Worm (Caenorhabditis elegans): ENCODE results near the gene F38A1.13.

The F38A1.13 gene

ce11 chrIV:1275910-1276309, 10.9 kb downstream of the F38A1.13 start:
- no peak for TF ChIP-seq peb-1 (tag; optimal IDR thresholded peaks at IDR 0.05)
- no peak for TF ChIP-seq sma-3 (GFP tag; optimal IDR thresholded peaks at IDR 0.05)
- TF ChIP-seq nhr-10 (tag; optimal IDR thresholded peaks at IDR 0.05): no peak
- no peak for TF ChIP-seq sem-4 (tag; optimal IDR thresholded peaks at IDR 0.05)
- TF ChIP-seq nhr-11 (tag; optimal IDR thresholded peaks at IDR 0.05): no peak
- no peak for TF ChIP-seq aly-2 (tag; optimal IDR thresholded peaks at IDR 0.05)
- TF ChIP-seq mab-5 (tag; optimal IDR thresholded peaks at IDR 0.05): no peak
- TF ChIP-seq mdl-1 (tag; optimal IDR thresholded peaks at IDR 0.05): no peak
- TF ChIP-seq ceh-16 (tag; optimal IDR thresholded peaks at IDR 0.05): no peak
- TF ChIP-seq gmeb-1 (tag; optimal IDR thresholded peaks at IDR 0.05): no peak
- TF ChIP-seq ztf-1 (GFP tag; conservative IDR thresholded peaks at IDR 0.05): no peak

- TF ChIP-seq unc-39 (tag; optimal IDR thresholded peaks at IDR 0.05) (no peak), unc-62 (GFP tag; optimal IDR thresholded peaks at IDR 0.05) (no peak), nhr-25 (tag; optimal IDR thresholded peaks at IDR 0.05) (no peak), R02D3.7 (tag; optimal IDR thresholded peaks at IDR 0.05) (no peak), snpc-4 (tag; optimal IDR thresholded peaks at IDR 0.05) (no peak), nhr-21 (tag; optimal IDR thresholded peaks at IDR 0.05) (no peak), elt-3 (tag; optimal IDR thresholded peaks at IDR 0.05) (no peak), sma-9 (GFP tag; optimal IDR thresholded peaks at IDR 0.05) (no peak), sma-9 (tag; optimal IDR thresholded peaks at IDR 0.05) (no peak), crh-2 (tag; optimal IDR thresholded peaks at IDR 0.05) (no peak), gmeb-1 (tag; optimal IDR thresholded peaks at IDR 0.05) (no peak), lin-11 (tag; optimal IDR thresholded peaks at IDR 0.05) (no peak)
Observed at ce11 chrIV:1277067-1277466, 12.0 kb downstream of the F38A1.13 start.

- TF ChIP-seq unc-55 (GFP tag; optimal IDR thresholded peaks at IDR 0.05) (peak; percentile 44), unc-62 (GFP tag; optimal IDR thresholded peaks at IDR 0.05) (no peak), nhr-129 (tag; optimal IDR thresholded peaks at IDR 0.05) (peak; percentile 10), ceh-16 (tag; optimal IDR thresholded peaks at IDR 0.05) (no peak)
Observed at ce11 chrIV:1278945-1279344, 13.9 kb downstream of the F38A1.13 start.

- TF ChIP-seq peb-1 (tag; optimal IDR thresholded peaks at IDR 0.05) (no peak), zag-1 (tag; optimal IDR thresholded peaks at IDR 0.05) (no peak), fos-1 (tag; optimal IDR thresholded peaks at IDR 0.05) (peak; percentile 74)
Observed at ce11 chrIV:1284877-1285276, 19.8 kb downstream of the F38A1.13 start.

- TF ChIP-seq skn-1 (tag; optimal IDR thresholded peaks at IDR 0.05): no peak
- TF ChIP-seq mbf-1 (tag; optimal IDR thresholded peaks at IDR 0.05): no peak
- no peak for TF ChIP-seq C34F6.9 (tag; optimal IDR thresholded peaks at IDR 0.05)
- no peak for TF ChIP-seq unc-55 (GFP tag; optimal IDR thresholded peaks at IDR 0.05)
- no peak for TF ChIP-seq nhr-77 (tag; optimal IDR thresholded peaks at IDR 0.05)
- no peak for TF ChIP-seq nhr-11 (tag; optimal IDR thresholded peaks at IDR 0.05)
Observed at ce11 chrIV:1286549-1286948, 21.5 kb downstream of the F38A1.13 start.

- no peak for TF ChIP-seq snpc-4 (tag; optimal IDR thresholded peaks at IDR 0.05)
Observed at ce11 chrIV:1289327-1289726, 24.3 kb downstream of the F38A1.13 start, which contains the start of gene plst-1. TSS of gene plst-1 (plus strand) at chrIV:1289627.

ce11 chrIV:1298984-1299383, 34.0 kb downstream of the F38A1.13 start:
- TF ChIP-seq fos-1 (tag; optimal IDR thresholded peaks at IDR 0.05) (no peak), nhr-25 (tag; optimal IDR thresholded peaks at IDR 0.05) (no peak), elt-1 (tag; optimal IDR thresholded peaks at IDR 0.05) (no peak), lin-13 (GFP tag; optimal IDR thresholded peaks at IDR 0.05) (no peak), lsy-2 (tag; optimal IDR thresholded peaks at IDR 0.05) (no peak), ama-1 (optimal IDR thresholded peaks at IDR 0.05) (no peak), nhr-21 (tag; optimal IDR thresholded peaks at IDR 0.05) (no peak), sma-3 (GFP tag; optimal IDR thresholded peaks at IDR 0.05) (no peak), aly-2 (tag; optimal IDR thresholded peaks at IDR 0.05) (no peak), nhr-6 (tag; optimal IDR thresholded peaks at IDR 0.05) (no peak)

Data from whole organism, L2 larva.